Fruit fly (Drosophila melanogaster): Measurements from ENCODE around the gene Arts.

Gene Arts

dm6 chr3L:16582678-16583315 is 19.9 kb upstream of the Arts start, which contains the start of gene Rpn12 (continued):
- no peak for TF ChIP-seq danr (GFP tag; IDR thresholded peaks at IDR 0.05)
- no peak for TF ChIP-seq trh (GFP tag; optimal IDR thresholded peaks at IDR 0.05)
- TF ChIP-seq crp (GFP tag; optimal IDR thresholded peaks at IDR 0.05), result peak in 1 of 2 experiments; percentile 4
- peak; percentile 81 for TF ChIP-seq hb (GFP tag; IDR thresholded peaks at IDR 0.05; ENCODE audit: partially characterized antibody)
- peak; percentile 78; the same call in 2 of the 3 replicates for TF ChIP-seq Opbp (GFP tag; IDR thresholded peaks at IDR 0.05; ENCODE audit: partially characterized antibody)
- TF ChIP-seq psq (GFP tag; optimal IDR thresholded peaks at IDR 0.05), result no peak
- peak; percentile 74; the same call in 2 of the 3 replicates for TF ChIP-seq CG7963 (GFP tag; IDR thresholded peaks at IDR 0.05; ENCODE audit: partially characterized antibody)
- TF ChIP-seq Meics (GFP tag; optimal IDR thresholded peaks at IDR 0.05), result peak; percentile 26
- TF ChIP-seq CG6254 (GFP tag; optimal IDR thresholded peaks at IDR 0.05), result no peak
- peak; percentile 10 for TF ChIP-seq pum (GFP tag; optimal IDR thresholded peaks at IDR 0.05)
- TF ChIP-seq Dp (GFP tag; optimal IDR thresholded peaks at IDR 0.05), result peak; percentile 28
- peak; percentile 36 for TF ChIP-seq CHES-1-like (GFP tag; optimal IDR thresholded peaks at IDR 0.05)
- peak; percentile 47 for TF ChIP-seq CoRest (tag; optimal IDR thresholded peaks at IDR 0.05)
- TF ChIP-seq az2 (GFP tag; optimal IDR thresholded peaks at IDR 0.05), result no peak
- no peak for TF ChIP-seq bcd (GFP tag; optimal IDR thresholded peaks at IDR 0.05)
- TF ChIP-seq Atf6 (GFP tag; IDR thresholded peaks at IDR 0.05), result no peak; the same call in 1 of the 2 replicates
- no peak for TF ChIP-seq pan (optimal IDR thresholded peaks at IDR 0.05)
- TF ChIP-seq pan (GFP tag; optimal IDR thresholded peaks at IDR 0.05 in 1 of 2, IDR thresholded peaks at IDR 0.05 in 1 of 2), result peak in 1 of 2 experiments; percentile 50
- peak; percentile 1 for TF ChIP-seq Ets97D (GFP tag; optimal IDR thresholded peaks at IDR 0.05)
- TF ChIP-seq sd (tag; optimal IDR thresholded peaks at IDR 0.05), result peak; percentile 7
- no peak for TF ChIP-seq CG12744 (GFP tag; optimal IDR thresholded peaks at IDR 0.05)
- peak; percentile 60 for TF ChIP-seq CG13296 (GFP tag; optimal IDR thresholded peaks at IDR 0.05)
- peak; percentile 82 for TF ChIP-seq bbx (GFP tag; IDR thresholded peaks at IDR 0.05; ENCODE audit: partially characterized antibody)
- peak; percentile 14; the same call in 1 of the 2 replicates for TF ChIP-seq CG3847 (GFP tag; IDR thresholded peaks at IDR 0.05)
- peak; percentile 36 for TF ChIP-seq PHDP (tag; optimal IDR thresholded peaks at IDR 0.05)
- peak; percentile 37 for TF ChIP-seq ind (GFP tag; optimal IDR thresholded peaks at IDR 0.05)
- TF ChIP-seq corto (GFP tag; optimal IDR thresholded peaks at IDR 0.05), result no peak
- peak; percentile 51 for TF ChIP-seq inv (GFP tag; IDR thresholded peaks at IDR 0.05; ENCODE audit: partially characterized antibody)
- peak; percentile 26; the same call in 1 of the 2 replicates for TF ChIP-seq CG32532 (GFP tag; IDR thresholded peaks at IDR 0.05)
- peak; percentile 42 for TF ChIP-seq Nf-YC (tag; optimal IDR thresholded peaks at IDR 0.05)
- TF ChIP-seq CG17829 (tag; optimal IDR thresholded peaks at IDR 0.05), result peak; percentile 42
- peak; percentile 55; the same call in 2 of the 3 replicates for TF ChIP-seq CG17361 (GFP tag; IDR thresholded peaks at IDR 0.05)
- peak; percentile 47 for TF ChIP-seq CG15269 (tag; optimal IDR thresholded peaks at IDR 0.05)
- TF ChIP-seq slbo (GFP tag; IDR thresholded peaks at IDR 0.05), result peak; percentile 27; the same call in 1 of the 2 replicates
- TF ChIP-seq Mes4 (GFP tag; optimal IDR thresholded peaks at IDR 0.05), result peak; percentile 7
- no peak for TF ChIP-seq CG8359 (GFP tag; optimal IDR thresholded peaks at IDR 0.05; ENCODE audit: borderline replicate concordance)
- TF ChIP-seq Dek (tag; optimal IDR thresholded peaks at IDR 0.05), result peak; percentile 7
- TF ChIP-seq Taf1 (GFP tag; IDR thresholded peaks at IDR 0.05), result 0 out of 2 replicates have a peak, but pooled peaks have one; percentile 25
- TF ChIP-seq CG5245 (GFP tag; optimal IDR thresholded peaks at IDR 0.05), result no peak
- no peak for TF ChIP-seq Eip74EF (GFP tag; optimal IDR thresholded peaks at IDR 0.05)
- no peak for TF ChIP-seq Six4 (GFP tag; optimal IDR thresholded peaks at IDR 0.05)
- no peak for TF ChIP-seq CG8388 (GFP tag; optimal IDR thresholded peaks at IDR 0.05)
- no peak for TF ChIP-seq pfk (GFP tag; optimal IDR thresholded peaks at IDR 0.05)
- peak; percentile 20 for TF ChIP-seq CG3281 (GFP tag; optimal IDR thresholded peaks at IDR 0.05)
- peak; percentile 15; the same call in 1 of the 2 replicates for TF ChIP-seq al (GFP tag; IDR thresholded peaks at IDR 0.05)
- peak in 1 of 2 experiments; percentile 35 for TF ChIP-seq Hr51 (GFP tag; optimal IDR thresholded peaks at IDR 0.05)
- peak; percentile 28 for TF ChIP-seq CG8924 (tag; optimal IDR thresholded peaks at IDR 0.05)
- no peak for TF ChIP-seq zfh1 (GFP tag; IDR thresholded peaks at IDR 0.05)

All from whole organism, embryonic.